Worm (Caenorhabditis elegans) whole organism, young adult: ENCODE data around the gene tex-2.
"Not testable (repeated sequence)": the region's sequence is repeated elsewhere in the genome, so short reads cannot be mapped to it uniquely, and the experiment has no call there.

Source experiments
- C06A6.2 ChIP-seq: fragments of 200-800 bp; sonication (Bioruptor generic); conservative IDR thresholded peaks from 2 replicates; pipeline ENCODE4 v1.3.6; 2022; ENCODE audit warnings: missing genetic modification characterization, missing compliant biosample characterization
- D2030.7 ChIP-seq: fragments of 200-800 bp; sonication (Bioruptor generic); IDR thresholded peaks from 2 replicates; pipeline ENCODE4 v1.3.6; 2022; ENCODE audit warnings: missing genetic modification reagents, missing genetic modification characterization, missing compliant biosample characterization
- F33H1.4 ChIP-seq: fragments of 200-800 bp; sonication (Bioruptor generic); IDR thresholded peaks from 2 replicates; pipeline ENCODE4 v1.3.6; 2022; ENCODE audit warnings: missing genetic modification reagents, missing genetic modification characterization, missing compliant biosample characterization
- F39B2.1 ChIP-seq: fragments of 200-800 bp; sonication (Bioruptor generic); IDR thresholded peaks from 2 replicates; pipeline ENCODE4 v1.3.6; 2022; ENCODE audit warnings: missing genetic modification reagents, missing genetic modification characterization, missing compliant biosample characterization
- K12H6.12 ChIP-seq: fragments of 200-800 bp; sonication (Bioruptor generic); optimal IDR thresholded peaks from 2 replicates; lab custom pipeline; 2018; ENCODE audit warnings: mild to moderate bottlenecking, missing genetic modification characterization, missing compliant biosample characterization
- ZK185.1 ChIP-seq: sonication (generic microtip); optimal IDR thresholded peaks from 2 replicates; lab custom pipeline; 2016; ENCODE audit warnings: mild to moderate bottlenecking, missing genetic modification characterization, missing compliant biosample characterization; ENCODE audit not compliant: poor library complexity, severe bottlenecking
- aptf-3 ChIP-seq: fragments of 200-800 bp; sonication (Bioruptor generic); IDR thresholded peaks from 2 replicates; pipeline ENCODE4 v1.3.6; 2022; ENCODE audit warnings: missing genetic modification characterization, missing compliant biosample characterization
- atf-7 ChIP-seq: sonication (generic microtip); optimal IDR thresholded peaks from 2 replicates; lab custom pipeline; 2017; ENCODE audit warnings: mild to moderate bottlenecking, missing genetic modification characterization, missing compliant biosample characterization
- cebp-1 ChIP-seq, 2 experiments: fragments of 200-800 bp in 1 of 2; sonication (Bioruptor generic) in 1 of 2; sonication (generic microtip) in 1 of 2; IDR thresholded peaks in 1 of 2; optimal IDR thresholded peaks in 1 of 2; 2 replicates each; pipeline versions ENCODE4 v1.3.6 to Lab custom; 2017 to 2022; ENCODE audit warnings: missing compliant biosample characterization in 2 of 2, missing genetic modification characterization in 2 of 2, mild to moderate bottlenecking in 1 of 2, missing genetic modification reagents in 1 of 2, moderate library complexity in 1 of 2
- ceh-27 ChIP-seq: fragments of 200-800 bp; sonication (Bioruptor generic); optimal IDR thresholded peaks from 2 replicates; lab custom pipeline; 2018; ENCODE audit warnings: mild to moderate bottlenecking, missing genetic modification characterization, moderate library complexity, missing compliant biosample characterization
- ceh-91 ChIP-seq: fragments of 200-800 bp; sonication (Bioruptor generic); IDR thresholded peaks from 2 replicates; pipeline ENCODE4 v1.3.6; 2022; ENCODE audit warnings: missing genetic modification reagents, missing genetic modification characterization, missing compliant biosample characterization
- die-1 ChIP-seq: sonication (generic microtip); optimal IDR thresholded peaks from 2 replicates; lab custom pipeline; 2016; ENCODE audit warnings: missing genotype, mild to moderate bottlenecking, missing genetic modification characterization, missing compliant biosample characterization
- dpff-1 ChIP-seq: sonication (generic microtip); optimal IDR thresholded peaks from 2 replicates; lab custom pipeline; 2017; ENCODE audit warnings: mild to moderate bottlenecking, missing genetic modification characterization, missing compliant biosample characterization
- dpl-1 ChIP-seq: fragments of 150-350 bp; optimal IDR thresholded peaks from 2 replicates; lab custom pipeline; 2014; ENCODE audit warnings: missing biosample characterization, missing genetic modification reagents, missing genetic modification characterization
- efl-1 ChIP-seq: fragments of 150-350 bp; optimal IDR thresholded peaks from 2 replicates; lab custom pipeline; 2014; ENCODE audit warnings: missing biosample characterization, missing genetic modification reagents, missing genetic modification characterization
- egl-44 ChIP-seq: fragments of 200-800 bp; sonication (Bioruptor generic); IDR thresholded peaks from 2 replicates; pipeline ENCODE4 v1.3.6; 2022; ENCODE audit warnings: missing genetic modification reagents, missing genetic modification characterization, missing compliant biosample characterization
- egrh-3 ChIP-seq: fragments of 200-800 bp; sonication (Bioruptor generic); IDR thresholded peaks from 2 replicates; pipeline ENCODE4 v1.3.6; 2022; ENCODE audit warnings: missing genetic modification reagents, missing genetic modification characterization, missing compliant biosample characterization
- hsf-1 ChIP-seq: fragments of 200-800 bp; sonication (Bioruptor generic); IDR thresholded peaks from 2 replicates; pipeline ENCODE4 v1.3.6; 2022; ENCODE audit warnings: missing genetic modification reagents, missing genetic modification characterization, missing compliant biosample characterization
- lin-35 ChIP-seq, 3 experiments: fragments of 150-350 bp in 2 of 3; sonication (generic microtip) in 1 of 3; optimal IDR thresholded peaks; 2 replicates each; lab custom pipeline; 2014 to 2018; ENCODE audit warnings: missing biosample characterization in 3 of 3, missing genetic modification characterization in 3 of 3, missing genetic modification reagents in 3 of 3
- madf-10 ChIP-seq: sonication (generic microtip); optimal IDR thresholded peaks from 2 replicates; lab custom pipeline; 2016; ENCODE audit warnings: mild to moderate bottlenecking, missing genetic modification characterization, missing compliant biosample characterization
- madf-6 ChIP-seq: fragments of 200-800 bp; sonication (Bioruptor generic); IDR thresholded peaks from 2 replicates; pipeline ENCODE4 v1.3.6; 2022; ENCODE audit warnings: missing genetic modification reagents, missing genetic modification characterization, missing compliant biosample characterization
- madf-8 ChIP-seq: fragments of 200-800 bp; sonication (Bioruptor generic); conservative IDR thresholded peaks from 2 replicates; pipeline ENCODE4 v1.3.6; 2022; ENCODE audit warnings: missing genetic modification reagents, missing genetic modification characterization, missing compliant biosample characterization
- nhr-80 ChIP-seq: sonication (generic microtip); optimal IDR thresholded peaks from 2 replicates; lab custom pipeline; 2016; ENCODE audit warnings: missing genetic modification characterization, missing compliant biosample characterization
- pbrm-1 ChIP-seq: fragments of 200-800 bp; sonication (Bioruptor generic); IDR thresholded peaks from 2 replicates; pipeline ENCODE4 v1.3.6; 2022; ENCODE audit warnings: missing genetic modification reagents, missing genetic modification characterization, missing compliant biosample characterization
- pha-4 ChIP-seq: fragments of 150-350 bp; sonication (generic microtip); optimal IDR thresholded peaks from 2 replicates; lab custom pipeline; 2014; ENCODE audit warnings: missing biosample characterization, missing genetic modification reagents, missing genetic modification characterization
- snpc-4 ChIP-seq, 5 experiments: fragments of 150-350 bp in 1 of 5; sonication (generic microtip) in 4 of 5; optimal IDR thresholded peaks; 2 replicates each; lab custom pipeline; 2014 to 2018; ENCODE audit warnings: missing genetic modification characterization in 5 of 5, missing biosample characterization in 3 of 5, antibody characterized with exemption in 2 of 5, mild to moderate bottlenecking in 2 of 5, missing compliant biosample characterization in 2 of 5, missing genotype in 2 of 5, moderate library complexity in 2 of 5, missing genetic modification reagents in 1 of 5
- ztf-18 ChIP-seq: sonication (generic microtip); optimal IDR thresholded peaks from 2 replicates; lab custom pipeline; 2016; ENCODE audit warnings: missing genotype, mild to moderate bottlenecking, missing genetic modification characterization, missing compliant biosample characterization
- ztf-22 ChIP-seq: fragments of 200-800 bp; sonication (Bioruptor generic); optimal IDR thresholded peaks from 2 replicates; lab custom pipeline; 2018; ENCODE audit warnings: mild to moderate bottlenecking, missing genetic modification characterization, moderate library complexity, missing compliant biosample characterization
- ztf-25 ChIP-seq: fragments of 200-800 bp; sonication (Bioruptor generic); IDR thresholded peaks from 2 replicates; pipeline ENCODE4 v1.3.6; 2022; ENCODE audit warnings: missing genetic modification reagents, missing genetic modification characterization, missing compliant biosample characterization
- ztf-3 ChIP-seq: fragments of 200-800 bp; sonication (Bioruptor generic); optimal IDR thresholded peaks from 2 replicates; lab custom pipeline; 2018; ENCODE audit warnings: mild to moderate bottlenecking, missing genetic modification characterization, missing compliant biosample characterization

tex-2 gene

ce11 chrII:5876511-5876910, 3.1 kb upstream of the tex-2 start, which contains the start of gene F55C12.2:
F55C12.2 (plus strand) TSS chrII:5876811.
- TF ChIP-seq D2030.7 (GFP tag; lab: Robert Waterston, UW); die-1 (tag; lab: Kevin White, UChicago); atf-7: not testable (repeated sequence)

- TF ChIP-seq madf-10 (tag; lab: Kevin White, UChicago) (no peak), C06A6.2 (no peak), ceh-91 (GFP tag; lab: Robert Waterston, UW) (no peak), ztf-25 (GFP tag; lab: Robert Waterston, UW) (no peak), pha-4 (tag; lab: Kevin White, UChicago) (no peak), F39B2.1 (GFP tag; lab: Robert Waterston, UW) (no peak), F33H1.4 (no peak), madf-8 (GFP tag; lab: Robert Waterston, UW) (no peak), ztf-3 (GFP tag; lab: Kevin White, UChicago) (no peak), K12H6.12 (tag; lab: Kevin White, UChicago) (no peak), madf-6 (GFP tag; lab: Robert Waterston, UW) (no peak), ztf-18 (tag; lab: Kevin White, UChicago) (no peak), egrh-3 (GFP tag; lab: Robert Waterston, UW) (no peak), dpff-1 (tag; lab: Kevin White, UChicago) (no peak), lin-35 (GFP tag; optimal IDR thresholded peaks at IDR 0.05; lab: Kevin White, UChicago) (no peak), cebp-1 (GFP tag; IDR thresholded peaks at IDR 0.05; lab: Robert Waterston, UW) (no peak), cebp-1 (tag; optimal IDR thresholded peaks at IDR 0.05; lab: Kevin White, UChicago) (no peak), pbrm-1 (no peak), egl-44 (GFP tag; lab: Robert Waterston, UW) (no peak), snpc-4 (GFP tag; optimal IDR thresholded peaks at IDR 0.05; lab: Kevin White, UChicago) (no peak), snpc-4 (tag; optimal IDR thresholded peaks at IDR 0.05; lab: Kevin White, UChicago) (no peak)
Observed at ce11 chrII:5876053-5876452, 2.6 kb upstream of the tex-2 start, which contains the start of gene F55C12.6. F55C12.6 (minus strand) TSS chrII:5876153.

- TF ChIP-seq ztf-22: no peak
- no peak for TF ChIP-seq efl-1
- peak; percentile 26 for TF ChIP-seq pha-4 (tag; lab: Kevin White, UChicago)
- no peak for TF ChIP-seq ZK185.1
- no peak for TF ChIP-seq ceh-27 (GFP tag; lab: Kevin White, UChicago)
- no peak for TF ChIP-seq ztf-25 (GFP tag; lab: Robert Waterston, UW)
- no peak for TF ChIP-seq F39B2.1 (GFP tag; lab: Robert Waterston, UW)
- no peak for TF ChIP-seq hsf-1 (GFP tag; lab: Robert Waterston, UW)
- TF ChIP-seq, all 124 proteins: peak for 1
Observed at ce11 chrII:5874130-5874529, 716 bp upstream of the tex-2 start.

ce11 chrII:5872414-5872813, 1.0 kb downstream of the tex-2 start:
- TF ChIP-seq aptf-3 (GFP tag; lab: Robert Waterston, UW): no peak
- peak; percentile 4 for TF ChIP-seq nhr-80 (tag; lab: Kevin White, UChicago)

ce11 chrII:5871508-5871907, 1.9 kb downstream of the tex-2 start:
- TF ChIP-seq nhr-80 (tag; lab: Kevin White, UChicago) (peak; percentile 22), dpl-1 (no peak)
